Worm (Caenorhabditis elegans): Measurements from ENCODE around the gene mpz-6.

The mpz-6 gene

DNA sequence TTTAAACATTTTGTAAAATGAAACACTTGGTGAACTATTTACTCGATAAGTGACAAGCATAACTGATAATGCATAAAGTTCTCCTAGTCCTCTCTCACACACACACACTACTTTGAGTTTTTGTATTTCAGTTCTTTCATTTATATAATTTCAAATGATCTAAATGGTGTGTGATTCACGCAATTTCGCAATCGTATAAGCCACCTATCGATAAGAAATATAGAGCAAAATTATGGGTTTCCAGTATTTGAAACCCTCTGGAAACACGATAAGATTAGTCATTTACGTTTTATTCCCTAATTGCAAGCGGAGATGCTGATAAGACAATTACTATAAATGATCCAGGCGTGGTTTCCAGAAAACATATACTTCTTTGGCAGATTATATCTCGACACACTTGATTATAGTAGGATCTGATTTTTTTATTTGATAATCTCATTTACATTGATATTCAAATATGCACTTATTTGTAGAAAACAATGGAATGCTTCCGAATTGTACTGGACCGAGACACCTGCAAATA is 5.2 kb upstream of the mpz-6 start, which contains the start of gene arrd-3 (continued):
- TF ChIP-seq ttx-3 (tag; optimal IDR thresholded peaks at IDR 0.05), result no peak
- TF ChIP-seq syd-9 (tag; optimal IDR thresholded peaks at IDR 0.05), result no peak

DNA sequence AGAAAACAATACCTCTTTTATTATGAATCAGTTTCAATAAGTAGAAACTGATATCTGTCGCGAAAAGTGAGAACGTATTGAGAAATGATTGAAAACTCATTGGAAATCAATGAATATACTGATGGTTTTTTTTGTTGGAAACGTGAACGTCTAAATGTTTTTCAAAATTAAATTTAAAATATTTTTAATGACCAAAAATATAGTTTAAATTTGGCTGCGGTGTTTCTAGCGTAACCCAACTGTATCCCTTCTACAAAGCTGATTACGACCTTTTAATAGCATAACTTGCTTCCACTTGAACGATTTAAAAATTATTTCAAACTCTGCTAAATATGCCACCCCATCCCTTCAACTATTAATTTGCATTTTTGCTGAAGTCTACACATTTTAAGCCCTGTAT is 4.6 kb upstream of the mpz-6 start, which contains the start of gene M176.9:
Gene M176.9 (minus strand): TSS at position 101 of the 400 bp plus-strand sequence.
- no peak for TF ChIP-seq pag-3 (tag; optimal IDR thresholded peaks at IDR 0.05; ENCODE audit: borderline replicate concordance)
- TF ChIP-seq K09A11.1 (tag; optimal IDR thresholded peaks at IDR 0.05; ENCODE audit: insufficient read depth), result no peak
- no peak for TF ChIP-seq ceh-34 (tag; optimal IDR thresholded peaks at IDR 0.05)
- no peak for TF ChIP-seq pros-1 (tag; optimal IDR thresholded peaks at IDR 0.05)
- TF ChIP-seq syd-9 (tag; optimal IDR thresholded peaks at IDR 0.05), result no peak
- no peak for TF ChIP-seq pha-2 (tag; optimal IDR thresholded peaks at IDR 0.05)
- TF ChIP-seq ceh-2 (tag; optimal IDR thresholded peaks at IDR 0.05), result no peak
- no peak for TF ChIP-seq ceh-45 (GFP tag; IDR thresholded peaks at IDR 0.05)
- TF ChIP-seq ceh-48 (tag; optimal IDR thresholded peaks at IDR 0.05), result no peak
- no peak for TF ChIP-seq ref-2 (tag; optimal IDR thresholded peaks at IDR 0.05)

- TF ChIP-seq unc-42 (tag; optimal IDR thresholded peaks at IDR 0.05) (no peak), dve-1 (tag; optimal IDR thresholded peaks at IDR 0.05) (no peak), ceh-45 (GFP tag; IDR thresholded peaks at IDR 0.05) (no peak), ahr-1 (tag; optimal IDR thresholded peaks at IDR 0.05) (no peak), ceh-9 (tag; optimal IDR thresholded peaks at IDR 0.05) (no peak), ceh-48 (tag; optimal IDR thresholded peaks at IDR 0.05) (no peak), eyg-1 (tag; optimal IDR thresholded peaks at IDR 0.05) (no peak), ceh-34 (tag; optimal IDR thresholded peaks at IDR 0.05) (no peak), hlh-8 (tag; optimal IDR thresholded peaks at IDR 0.05) (no peak), zip-5 (tag; optimal IDR thresholded peaks at IDR 0.05) (no peak), Y22D7AL.16 (tag; optimal IDR thresholded peaks at IDR 0.05) (no peak), odd-2 (tag; optimal IDR thresholded peaks at IDR 0.05) (no peak), K02D7.2 (tag; optimal IDR thresholded peaks at IDR 0.05) (no peak), tbx-7 (tag; optimal IDR thresholded peaks at IDR 0.05) (no peak), unc-3 (GFP tag; conservative IDR thresholded peaks at IDR 0.05) (no peak), unc-3 (tag; optimal IDR thresholded peaks at IDR 0.05) (no peak), ceh-19 (GFP tag; optimal IDR thresholded peaks at IDR 0.05) (no peak), lim-6 (tag; optimal IDR thresholded peaks at IDR 0.05) (no peak)
Measured at ce11 chrII:9407469-9407868, 549 bp upstream of the mpz-6 start, which contains the start of gene arrd-2. arrd-2 (plus strand) TSS chrII:9407769.

DNA sequence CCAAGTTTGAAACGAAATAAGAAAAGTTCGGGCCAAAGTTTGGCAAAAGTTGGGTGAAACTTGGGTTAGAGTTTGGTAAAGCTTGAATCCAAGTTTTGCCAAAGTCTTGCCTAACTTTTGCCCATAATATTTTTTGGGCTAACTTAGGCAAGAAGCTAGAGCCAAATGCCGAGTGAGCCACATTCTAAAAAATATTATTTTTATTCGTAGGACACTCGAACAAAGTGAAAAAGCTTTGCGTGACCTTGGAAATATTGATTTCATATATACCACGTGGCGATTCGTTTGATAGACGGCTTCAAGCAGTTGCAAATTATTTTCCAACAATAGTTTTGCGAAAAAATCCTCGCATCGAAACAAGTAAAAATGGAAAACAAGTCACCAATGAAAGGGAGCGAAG is 3.1 kb downstream of the mpz-6 start, which contains the start of gene Y51B9A.5:
Gene Y51B9A.5 (plus strand): TSS at position 301 of the 400 bp plus-strand sequence.
- no peak for TF ChIP-seq C08G9.2 (tag; optimal IDR thresholded peaks at IDR 0.05)
- TF ChIP-seq pha-2 (tag; optimal IDR thresholded peaks at IDR 0.05), result no peak
- no peak for TF ChIP-seq ceh-2 (tag; optimal IDR thresholded peaks at IDR 0.05)
- TF ChIP-seq dve-1 (tag; optimal IDR thresholded peaks at IDR 0.05), result no peak
- no peak for TF ChIP-seq C38D4.7 (GFP tag; optimal IDR thresholded peaks at IDR 0.05)
- TF ChIP-seq tbx-7 (tag; optimal IDR thresholded peaks at IDR 0.05), result no peak
- TF ChIP-seq pag-3 (tag; optimal IDR thresholded peaks at IDR 0.05; ENCODE audit: borderline replicate concordance), result no peak
- no peak for TF ChIP-seq ceh-18 (tag; optimal IDR thresholded peaks at IDR 0.05)
- TF ChIP-seq madf-2 (tag; optimal IDR thresholded peaks at IDR 0.05), result no peak
- no peak for TF ChIP-seq ceh-6 (GFP tag; optimal IDR thresholded peaks at IDR 0.05)
- TF ChIP-seq ama-1 (optimal IDR thresholded peaks at IDR 0.05), result no peak
- no peak for TF ChIP-seq ttx-3 (tag; optimal IDR thresholded peaks at IDR 0.05)
- TF ChIP-seq hlh-15 (tag; optimal IDR thresholded peaks at IDR 0.05), result no peak

ce11 chrII:9403087-9403486 is 3.8 kb downstream of the mpz-6 start, which contains the start of gene Y51B9A.6:
Y51B9A.6 (minus strand) TSS chrII:9403187.
- TF ChIP-seq elt-2 (tag; optimal IDR thresholded peaks at IDR 0.05) (no peak), Y22D7AL.16 (tag; optimal IDR thresholded peaks at IDR 0.05) (no peak), ceh-48 (tag; optimal IDR thresholded peaks at IDR 0.05) (no peak), fkh-6 (tag; optimal IDR thresholded peaks at IDR 0.05) (no peak), dmd-4 (tag; optimal IDR thresholded peaks at IDR 0.05; ENCODE audit: borderline replicate concordance) (no peak), sox-2 (GFP tag; IDR thresholded peaks at IDR 0.05) (no peak)
